Fruit fly (Drosophila melanogaster): ENCODE data around the gene CG33170.

CG33170 gene

dm6 chr3L:22863367-22864078 lies 877 bp upstream of the CG33170 start, which contains the start of gene CG33169 (continued):
- peak; percentile 97 for TF ChIP-seq HmgZ (tag; optimal IDR thresholded peaks at IDR 0.05)
- peak; percentile 82 for TF ChIP-seq ara (GFP tag; IDR thresholded peaks at IDR 0.05)
- no peak for TF ChIP-seq CG11695 (GFP tag; IDR thresholded peaks at IDR 0.05)
- TF ChIP-seq CG32772 (GFP tag; IDR thresholded peaks at IDR 0.05) = peak; percentile 74
- TF ChIP-seq ro (GFP tag; IDR thresholded peaks at IDR 0.05) = peak; percentile 73; the same call in 1 of the 2 replicates
- no peak for TF ChIP-seq dan (GFP tag; IDR thresholded peaks at IDR 0.05)
- no peak for TF ChIP-seq CG1832 (GFP tag; optimal IDR thresholded peaks at IDR 0.05)
- peak; percentile 88 for TF ChIP-seq chn (GFP tag; optimal IDR thresholded peaks at IDR 0.05)
- peak; percentile 83 for TF ChIP-seq pum (GFP tag; optimal IDR thresholded peaks at IDR 0.05)
- peak; percentile 71 for TF ChIP-seq CG13296 (GFP tag; optimal IDR thresholded peaks at IDR 0.05)
- peak in 1 of 2 experiments; percentile 69 for TF ChIP-seq insv (GFP tag; optimal IDR thresholded peaks at IDR 0.05)
- peak; percentile 76; the same call in 3 of the 4 replicates for TF ChIP-seq chinmo (GFP tag; IDR thresholded peaks at IDR 0.05; ENCODE audit: partially characterized antibody)
- TF ChIP-seq HLH4C (GFP tag; IDR thresholded peaks at IDR 0.05; ENCODE audit: partially characterized antibody) = peak; percentile 49; the same call in 1 of the 3 replicates
- TF ChIP-seq sd (tag; optimal IDR thresholded peaks at IDR 0.05) = peak; percentile 95
- TF ChIP-seq CG10209 (GFP tag; optimal IDR thresholded peaks at IDR 0.05) = peak; percentile 87
- peak; percentile 92 for TF ChIP-seq Hmr (GFP tag; optimal IDR thresholded peaks at IDR 0.05)
- TF ChIP-seq CG9609 (GFP tag; optimal IDR thresholded peaks at IDR 0.05) = peak; percentile 92
- TF ChIP-seq Blimp-1 (GFP tag; optimal IDR thresholded peaks at IDR 0.05) = no peak
- peak; percentile 90 for TF ChIP-seq al (GFP tag; IDR thresholded peaks at IDR 0.05)
- TF ChIP-seq nerfin-1 (tag; optimal IDR thresholded peaks at IDR 0.05) = peak; percentile 60
- peak; percentile 16 for TF ChIP-seq CG10462 (GFP tag; optimal IDR thresholded peaks at IDR 0.05)
- TF ChIP-seq CG30403 (GFP tag; optimal IDR thresholded peaks at IDR 0.05) = peak; percentile 78
- peak; percentile 40 for TF ChIP-seq CG1529 (GFP tag; optimal IDR thresholded peaks at IDR 0.05)
- TF ChIP-seq hkb (optimal IDR thresholded peaks at IDR 0.05) = no peak
- TF ChIP-seq hkb (GFP tag; IDR thresholded peaks at IDR 0.05) = peak; percentile 74
- TF ChIP-seq chif (GFP tag; optimal IDR thresholded peaks at IDR 0.05) = peak; percentile 75 to 77
- TF ChIP-seq CG34422 (GFP tag; IDR thresholded peaks at IDR 0.05) = peak; percentile 95
- peak; percentile 26; the same call in 1 of the 2 replicates for TF ChIP-seq sens-2 (GFP tag; IDR thresholded peaks at IDR 0.05)
- TF ChIP-seq H2.0 (GFP tag; IDR thresholded peaks at IDR 0.05) = peak; percentile 83
- no peak for TF ChIP-seq Spps (tag; optimal IDR thresholded peaks at IDR 0.05)
- peak; percentile 99 for TF ChIP-seq Med (GFP tag)
- TF ChIP-seq knrl (GFP tag; IDR thresholded peaks at IDR 0.05; ENCODE audit: partially characterized antibody) = peak; percentile 73
- peak; percentile 67 for TF ChIP-seq CG17802 (tag; optimal IDR thresholded peaks at IDR 0.05)
- peak; percentile 90 for TF ChIP-seq CG17912 (GFP tag; optimal IDR thresholded peaks at IDR 0.05)
- peak; percentile 85 for TF ChIP-seq CG1647 (GFP tag; optimal IDR thresholded peaks at IDR 0.05)
- TF ChIP-seq Gsc (GFP tag; IDR thresholded peaks at IDR 0.05) = no peak; the same call in 1 of the 2 replicates
- TF ChIP-seq NK7.1 (GFP tag; optimal IDR thresholded peaks at IDR 0.05) = peak; percentile 78
- TF ChIP-seq CG3163 (GFP tag; optimal IDR thresholded peaks at IDR 0.05) = peak; percentile 77
- peak; percentile 71 for TF ChIP-seq pfk (GFP tag; optimal IDR thresholded peaks at IDR 0.05)
- TF ChIP-seq Rx (GFP tag; IDR thresholded peaks at IDR 0.05) = peak; percentile 81
- TF ChIP-seq CG16815 (GFP tag; optimal IDR thresholded peaks at IDR 0.05) = peak; percentile 77
- peak; percentile 53 for TF ChIP-seq CG10274 (GFP tag; optimal IDR thresholded peaks at IDR 0.05)
- peak; percentile 75 for TF ChIP-seq trem (tag; optimal IDR thresholded peaks at IDR 0.05)
- TF ChIP-seq psq (GFP tag; optimal IDR thresholded peaks at IDR 0.05) = peak; percentile 77
- TF ChIP-seq eve (GFP tag; optimal IDR thresholded peaks at IDR 0.05) = no peak
- peak in 1 of 3 experiments; percentile 17 for TF ChIP-seq lola (GFP tag; optimal IDR thresholded peaks at IDR 0.05)
- TF ChIP-seq Atf-2 (GFP tag; optimal IDR thresholded peaks at IDR 0.05) = peak; percentile 77
- no peak for TF ChIP-seq usp (GFP tag; optimal IDR thresholded peaks at IDR 0.05)
- peak; percentile 76 for TF ChIP-seq NC2α (GFP tag; optimal IDR thresholded peaks at IDR 0.05)

Data from whole organism, embryonic.